Fruit fly (Drosophila melanogaster): ENCODE measurements around the gene sloth2.

- TF ChIP-seq CG8478 (optimal IDR thresholded peaks at IDR 0.05) = no peak
- TF ChIP-seq CTCF (optimal IDR thresholded peaks at IDR 0.05) = no peak
Observed at dm6 chrX:6993753-6994152, 17.4 kb upstream of the sloth2 start.

Measured in S2 (cell line).